Worm (Caenorhabditis elegans) whole organism, midembryonic: ENCODE measurements around the gene T03F7.5.

ENCODE experiments used
- T22C8.4 ChIP-seq: fragments of 200-800 bp; sonication (Bioruptor generic); IDR thresholded peaks from 2 replicates; pipeline ENCODE4 v1.3.6; 2022; ENCODE audit warnings: missing genetic modification characterization, missing compliant biosample characterization
- cog-1 ChIP-seq: sonication (generic microtip); optimal IDR thresholded peaks from 2 replicates; lab custom pipeline; 2016; ENCODE audit warnings: missing genetic modification characterization, missing compliant biosample characterization
- flt-1 ChIP-seq: fragments of 200-800 bp; sonication (Bioruptor generic); IDR thresholded peaks from 2 replicates; pipeline ENCODE4 v1.3.6; 2022; ENCODE audit warnings: missing genetic modification characterization, missing compliant biosample characterization
- klf-2 ChIP-seq: fragments of 200-800 bp; sonication (Bioruptor generic); conservative IDR thresholded peaks from 2 replicates; pipeline ENCODE4 v1.3.6; 2022; ENCODE audit warnings: missing genetic modification reagents, missing genetic modification characterization, missing compliant biosample characterization
- med-1 ChIP-seq: sonication (generic microtip); optimal IDR thresholded peaks from 2 replicates; lab custom pipeline; 2017; ENCODE audit warnings: missing genetic modification characterization, mild to moderate bottlenecking, missing compliant biosample characterization, antibody characterized with exemption, missing genetic modification reagents; ENCODE audit not compliant: insufficient read depth
- ref-1 ChIP-seq: fragments of 200-800 bp; sonication (Bioruptor generic); conservative IDR thresholded peaks from 2 replicates; pipeline ENCODE4 v1.3.6; 2022; ENCODE audit warnings: missing genetic modification reagents, missing genetic modification characterization, missing compliant biosample characterization
- tab-1 ChIP-seq: fragments of 200-800 bp; sonication (Bioruptor generic); IDR thresholded peaks from 2 replicates; pipeline ENCODE4 v1.3.6; 2022; ENCODE audit warnings: missing genetic modification characterization, missing compliant biosample characterization
- ztf-23 ChIP-seq: fragments of 200-800 bp; sonication (Bioruptor generic); IDR thresholded peaks from 2 replicates; pipeline ENCODE4 v1.3.6; 2022; ENCODE audit warnings: missing genetic modification reagents, missing genetic modification characterization, missing compliant biosample characterization
- ztf-29 ChIP-seq: fragments of 200-800 bp; sonication (Bioruptor generic); IDR thresholded peaks from 2 replicates; pipeline ENCODE4 v1.3.6; 2022; ENCODE audit warnings: missing genetic modification reagents, missing genetic modification characterization, missing compliant biosample characterization

The T03F7.5 gene

ce11 chrV:11298632-11299031, at the start of gene T03F7.5:
TSS of gene T03F7.5 (minus strand) at chrV:11298732.
- TF ChIP-seq ztf-23 (GFP tag; lab: Robert Waterston, UW) (no peak), T22C8.4 (GFP tag; lab: Robert Waterston, UW) (no peak), klf-2 (GFP tag; lab: Robert Waterston, UW) (no peak), cog-1 (no peak), med-1 (GFP tag; lab: Kevin White, UChicago) (no peak), ztf-29 (GFP tag; lab: Robert Waterston, UW) (no peak), flt-1 (GFP tag; lab: Robert Waterston, UW) (no peak), tab-1 (GFP tag; lab: Robert Waterston, UW) (no peak), ref-1 (GFP tag; lab: Robert Waterston, UW) (no peak)

ce11 chrV:11346912-11347311, 48.4 kb upstream of the T03F7.5 start, which contains the start of gene grl-7:
TSS of gene grl-7 (minus strand) at chrV:11347012.
- TF ChIP-seq med-1 (GFP tag; lab: Kevin White, UChicago) (no peak), tab-1 (GFP tag; lab: Robert Waterston, UW) (no peak), flt-1 (GFP tag; lab: Robert Waterston, UW) (no peak), klf-2 (GFP tag; lab: Robert Waterston, UW) (no peak), cog-1 (no peak), ztf-29 (GFP tag; lab: Robert Waterston, UW) (no peak), T22C8.4 (GFP tag; lab: Robert Waterston, UW) (no peak), ztf-23 (GFP tag; lab: Robert Waterston, UW) (no peak), ref-1 (GFP tag; lab: Robert Waterston, UW) (no peak)

ce11 chrV:11344816-11345336, 46.3 kb upstream of the T03F7.5 start:
- TF ChIP-seq flt-1 (GFP tag; lab: Robert Waterston, UW) (peak; percentile 53; the same call in 1 of the 2 replicates), ztf-23 (GFP tag; lab: Robert Waterston, UW) (no peak)

ce11 chrV:11344112-11344511, 45.6 kb upstream of the T03F7.5 start:
- no peak for TF ChIP-seq klf-2 (GFP tag; lab: Robert Waterston, UW)
- TF ChIP-seq flt-1 (GFP tag; lab: Robert Waterston, UW) = no peak
- no peak for TF ChIP-seq cog-1
- TF ChIP-seq T22C8.4 (GFP tag; lab: Robert Waterston, UW) = no peak
- no peak for TF ChIP-seq med-1 (GFP tag; lab: Kevin White, UChicago)
- no peak for TF ChIP-seq ref-1 (GFP tag; lab: Robert Waterston, UW)
- no peak for TF ChIP-seq ztf-23 (GFP tag; lab: Robert Waterston, UW)
- no peak for TF ChIP-seq ztf-29 (GFP tag; lab: Robert Waterston, UW)
- no peak for TF ChIP-seq tab-1 (GFP tag; lab: Robert Waterston, UW)

- TF ChIP-seq ref-1 (GFP tag; lab: Robert Waterston, UW) (no peak), cog-1 (no peak), ztf-29 (GFP tag; lab: Robert Waterston, UW) (no peak), tab-1 (GFP tag; lab: Robert Waterston, UW) (no peak), T22C8.4 (GFP tag; lab: Robert Waterston, UW) (no peak), klf-2 (GFP tag; lab: Robert Waterston, UW) (no peak), flt-1 (GFP tag; lab: Robert Waterston, UW) (no peak), ztf-23 (GFP tag; lab: Robert Waterston, UW) (no peak), med-1 (GFP tag; lab: Kevin White, UChicago) (no peak)
Observed at ce11 chrV:11341913-11342312, 43.4 kb upstream of the T03F7.5 start, which contains the start of gene T02E9.5. TSS of gene T02E9.5 (plus strand) at chrV:11342233.

ce11 chrV:11341130-11341675, 42.7 kb upstream of the T03F7.5 start:
- TF ChIP-seq T22C8.4 (GFP tag; lab: Robert Waterston, UW) (no peak), tab-1 (GFP tag; lab: Robert Waterston, UW) (no peak), klf-2 (GFP tag; lab: Robert Waterston, UW) (peak; percentile 62; the same call in 1 of the 2 replicates), cog-1 (no peak)

ce11 chrV:11336877-11337276, 38.3 kb upstream of the T03F7.5 start:
- no peak for TF ChIP-seq ref-1 (GFP tag; lab: Robert Waterston, UW)

- TF ChIP-seq T22C8.4 (GFP tag; lab: Robert Waterston, UW) (no peak), flt-1 (GFP tag; lab: Robert Waterston, UW) (no peak), cog-1 (no peak), ref-1 (GFP tag; lab: Robert Waterston, UW) (no peak), tab-1 (GFP tag; lab: Robert Waterston, UW) (no peak), klf-2 (GFP tag; lab: Robert Waterston, UW) (no peak), med-1 (GFP tag; lab: Kevin White, UChicago) (no peak), ztf-29 (GFP tag; lab: Robert Waterston, UW) (no peak), ztf-23 (GFP tag; lab: Robert Waterston, UW) (no peak)
Observed at ce11 chrV:11335757-11336418, 37.4 kb upstream of the T03F7.5 start.

- no peak for TF ChIP-seq T22C8.4 (GFP tag; lab: Robert Waterston, UW)
- no peak for TF ChIP-seq cog-1
- no peak for TF ChIP-seq klf-2 (GFP tag; lab: Robert Waterston, UW)
- no peak for TF ChIP-seq ztf-29 (GFP tag; lab: Robert Waterston, UW)
- no peak for TF ChIP-seq ztf-23 (GFP tag; lab: Robert Waterston, UW)
- no peak for TF ChIP-seq ref-1 (GFP tag; lab: Robert Waterston, UW)
- no peak for TF ChIP-seq tab-1 (GFP tag; lab: Robert Waterston, UW)
- no peak for TF ChIP-seq flt-1 (GFP tag; lab: Robert Waterston, UW)
- no peak for TF ChIP-seq med-1 (GFP tag; lab: Kevin White, UChicago)
Observed at ce11 chrV:11334193-11334592, 35.7 kb upstream of the T03F7.5 start, which contains the start of gene T02E9.6. TSS of gene T02E9.6 (minus strand) at chrV:11334293.
